Fruit fly (Drosophila melanogaster) whole organism, adult: ENCODE results near the gene scpr-B.

Experiments
- CG11617 ChIP-seq: fragments of 200-800 bp; sonication (Bioruptor generic); optimal IDR thresholded peaks from 2 replicates; lab custom pipeline; 2017; ENCODE audit warnings: mild to moderate bottlenecking, missing biosample characterization, missing genetic modification reagents, missing genetic modification characterization
- CG12768 ChIP-seq: fragments of 200-800 bp; sonication (Bioruptor generic); optimal IDR thresholded peaks from 2 replicates; lab custom pipeline; 2017; ENCODE audit warnings: missing biosample characterization, missing genetic modification characterization, mild to moderate bottlenecking, moderate library complexity, missing genetic modification reagents
- CG14711 ChIP-seq: fragments of 200-800 bp; sonication (Bioruptor generic); optimal IDR thresholded peaks from 2 replicates; lab custom pipeline; 2018; ENCODE audit warnings: missing biosample characterization, mild to moderate bottlenecking, missing genetic modification characterization, moderate library complexity
- CG7101 ChIP-seq: fragments of 200-800 bp; sonication (Bioruptor generic); optimal IDR thresholded peaks from 2 replicates; lab custom pipeline; 2018; ENCODE audit warnings: missing biosample characterization, mild to moderate bottlenecking, missing genetic modification characterization, moderate library complexity
- Crg-1 ChIP-seq: fragments of 200-800 bp; sonication (Bioruptor generic); optimal IDR thresholded peaks from 2 replicates; lab custom pipeline; 2016; ENCODE audit warnings: missing biosample characterization, missing genetic modification characterization
- Hr96 ChIP-seq: fragments of 200-800 bp; sonication (Bioruptor generic); optimal IDR thresholded peaks from 2 replicates; lab custom pipeline; 2016; ENCODE audit warnings: missing biosample characterization, missing genetic modification characterization
- bab1 ChIP-seq: fragments of 200-800 bp; sonication (Bioruptor generic); optimal IDR thresholded peaks from 3 replicates; lab custom pipeline; 2019; ENCODE audit warnings: missing biosample characterization, mild to moderate bottlenecking, missing genetic modification characterization, moderate library complexity
- tj ChIP-seq: fragments of 200-800 bp; sonication (Bioruptor generic); optimal IDR thresholded peaks from 3 replicates; lab custom pipeline; 2017; ENCODE audit warnings: missing biosample characterization, mild to moderate bottlenecking, missing genetic modification characterization, moderate library complexity

DNA sequence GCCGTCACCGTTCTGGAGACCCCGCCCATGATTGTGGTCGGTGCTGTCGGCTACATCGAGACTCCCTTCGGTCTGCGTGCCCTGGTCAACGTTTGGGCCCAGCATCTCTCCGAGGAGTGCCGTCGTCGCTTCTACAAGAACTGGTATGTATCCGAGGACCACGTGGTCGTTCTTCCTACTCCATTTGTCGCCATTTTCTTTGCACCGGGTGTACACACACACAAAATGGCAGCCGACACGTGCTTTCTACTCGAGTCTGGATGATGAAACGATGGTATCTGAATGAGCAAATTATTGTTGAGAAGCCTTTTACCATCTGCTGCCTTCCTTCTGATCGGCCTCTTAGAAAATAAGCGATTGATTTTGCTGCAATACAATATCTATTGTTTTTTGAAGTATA is 18.2 kb downstream of the scpr-B start:
- TF ChIP-seq CG14711 (tag; lab: Kevin White, UChicago) (no peak), Crg-1 (GFP tag; lab: Kevin White, UChicago) (no peak), CG11617 (no peak), tj (GFP tag; lab: Kevin White, UChicago) (no peak), CG7101 (tag; lab: Kevin White, UChicago) (no peak), CG12768 (GFP tag; lab: Kevin White, UChicago) (no peak), bab1 (GFP tag; lab: Kevin White, UChicago) (no peak), Hr96 (no peak)
